Fruit fly (Drosophila melanogaster): ENCODE data around the gene Tango5.

dm6 chrX:10801033-10801432, 36.8 kb upstream of the Tango5 start:
- no peak for TF ChIP-seq pdm3 (GFP tag; optimal IDR thresholded peaks at IDR 0.05)
- no peak for TF ChIP-seq Hr39 (GFP tag; optimal IDR thresholded peaks at IDR 0.05)
- no peak for TF ChIP-seq Hr4 (GFP tag; optimal IDR thresholded peaks at IDR 0.05)
- TF ChIP-seq Sox102F (GFP tag; optimal IDR thresholded peaks at IDR 0.05): no peak
- no peak for TF ChIP-seq CG3919 (GFP tag; optimal IDR thresholded peaks at IDR 0.05)
- TF ChIP-seq ss (GFP tag; optimal IDR thresholded peaks at IDR 0.05): no peak
- TF ChIP-seq CG1621 (tag; optimal IDR thresholded peaks at IDR 0.05): no peak
- TF ChIP-seq net (GFP tag; optimal IDR thresholded peaks at IDR 0.05): no peak
